Worm (Caenorhabditis elegans) whole organism, early embryonic: ENCODE results near the gene hlh-31.

Experiments used
- F13C5.2 ChIP-seq: sonication (generic microtip); optimal IDR thresholded peaks from 2 replicates; lab custom pipeline; 2017; ENCODE audit warnings: mild to moderate bottlenecking, missing genetic modification characterization, inconsistent platforms, missing compliant biosample characterization
- aly-1 ChIP-seq: sonication (generic microtip); optimal IDR thresholded peaks from 2 replicates; lab custom pipeline; 2016; ENCODE audit warnings: missing genetic modification characterization, missing compliant biosample characterization
- ama-1 ChIP-seq: fragments of 150-350 bp; optimal IDR thresholded peaks from 2 replicates; lab custom pipeline; 2014
- ceh-13 ChIP-seq: fragments of 200-800 bp; sonication (Bioruptor generic); optimal IDR thresholded peaks from 2 replicates; lab custom pipeline; 2018; ENCODE audit warnings: mild to moderate bottlenecking, missing genetic modification characterization, missing compliant biosample characterization
- ceh-36 ChIP-seq: sonication (generic microtip); optimal IDR thresholded peaks from 2 replicates; lab custom pipeline; 2016; ENCODE audit warnings: missing genetic modification characterization, inconsistent platforms, missing compliant biosample characterization
- flt-1 ChIP-seq: fragments of 200-800 bp; sonication (Bioruptor generic); IDR thresholded peaks from 2 replicates; pipeline ENCODE4 v1.3.6; 2022; ENCODE audit warnings: missing genetic modification characterization, missing compliant biosample characterization
- hmbx-1 ChIP-seq: sonication (generic microtip); optimal IDR thresholded peaks from 2 replicates; lab custom pipeline; 2016; ENCODE audit warnings: mild to moderate bottlenecking, missing genetic modification characterization, missing compliant biosample characterization
- pes-1 ChIP-seq: fragments of 200-800 bp; sonication (Bioruptor generic); IDR thresholded peaks from 2 replicates; pipeline ENCODE4 v1.3.6; 2022; ENCODE audit warnings: missing genetic modification reagents, missing genetic modification characterization, missing compliant biosample characterization
- scrt-1 ChIP-seq: fragments of 200-800 bp; sonication (Bioruptor generic); IDR thresholded peaks from 2 replicates; pipeline ENCODE4 v1.3.6; 2022; ENCODE audit warnings: missing genetic modification characterization, missing compliant biosample characterization
- tbx-37 ChIP-seq: fragments of 200-800 bp; sonication (Bioruptor generic); conservative IDR thresholded peaks from 2 replicates; pipeline ENCODE4 v1.3.6; 2022; ENCODE audit warnings: missing genetic modification reagents, missing genetic modification characterization, missing compliant biosample characterization
- tra-4 ChIP-seq: sonication (generic microtip); optimal IDR thresholded peaks from 2 replicates; lab custom pipeline; 2017; ENCODE audit warnings: missing genetic modification characterization, missing compliant biosample characterization

ce11 chrIV:16220688-16221087 lies 36.7 kb upstream of the hlh-31 start:
- TF ChIP-seq ama-1 (lab: Kevin White, UChicago) (no peak), tbx-37 (GFP tag; lab: Robert Waterston, UW) (no peak), aly-1 (tag; lab: Kevin White, UChicago) (no peak), ceh-13 (GFP tag; lab: Kevin White, UChicago) (no peak), scrt-1 (no peak), tra-4 (tag; lab: Kevin White, UChicago) (no peak), flt-1 (GFP tag; lab: Robert Waterston, UW) (no peak), ceh-36 (tag; lab: Kevin White, UChicago) (no peak), pes-1 (GFP tag; lab: Robert Waterston, UW) (no peak), F13C5.2 (tag; lab: Kevin White, UChicago) (no peak), hmbx-1 (tag; lab: Kevin White, UChicago) (no peak)
